Worm (Caenorhabditis elegans) whole organism, young adult: ENCODE results near the gene rde-12.

Experiments used
- ama-1 ChIP-seq, 3 experiments: fragments of 150-350 bp in 1 of 3; sonication (generic microtip) in 2 of 3; optimal IDR thresholded peaks; 2 replicates each; lab custom pipeline; 2014 to 2018; ENCODE audit warnings: missing biosample characterization in 2 of 3, missing genetic modification characterization in 2 of 3, missing genetic modification reagents in 2 of 3
- cebp-1 ChIP-seq, 2 experiments: fragments of 200-800 bp in 1 of 2; sonication (Bioruptor generic) in 1 of 2; sonication (generic microtip) in 1 of 2; IDR thresholded peaks in 1 of 2; optimal IDR thresholded peaks in 1 of 2; 2 replicates each; pipeline versions ENCODE4 v1.3.6 to Lab custom; 2017 to 2022; ENCODE audit warnings: missing compliant biosample characterization in 2 of 2, missing genetic modification characterization in 2 of 2, mild to moderate bottlenecking in 1 of 2, missing genetic modification reagents in 1 of 2, moderate library complexity in 1 of 2
- die-1 ChIP-seq: sonication (generic microtip); optimal IDR thresholded peaks from 2 replicates; lab custom pipeline; 2016; ENCODE audit warnings: missing genotype, mild to moderate bottlenecking, missing genetic modification characterization, missing compliant biosample characterization
- dpl-1 ChIP-seq: fragments of 150-350 bp; optimal IDR thresholded peaks from 2 replicates; lab custom pipeline; 2014; ENCODE audit warnings: missing biosample characterization, missing genetic modification reagents, missing genetic modification characterization

ce11 chrV:13653713-13654393 lies 11.3 kb upstream of the rde-12 start, which contains the start of gene lpin-1:
- TF ChIP-seq dpl-1 (GFP tag; lab: Kevin White, UChicago) (no peak), die-1 (tag; lab: Kevin White, UChicago) (no peak), ama-1 (optimal IDR thresholded peaks at IDR 0.05; lab: Kevin White, UChicago) (no peak), ama-1 (GFP tag; optimal IDR thresholded peaks at IDR 0.05; lab: Kevin White, UChicago) (peak in 1 of 2 experiments; percentile 19), cebp-1 (GFP tag; IDR thresholded peaks at IDR 0.05; lab: Robert Waterston, UW) (no peak), cebp-1 (tag; optimal IDR thresholded peaks at IDR 0.05; lab: Kevin White, UChicago) (no peak)
